Worm (Caenorhabditis elegans): ENCODE data around the gene C03B1.3.
A peak's percentile ranks its signal among the peaks of the same experiment; 100 is the strongest.

C03B1.3 gene

ce11 chrX:6321380-6321779, 44.4 kb upstream of the C03B1.3 start:
- no peak for TF ChIP-seq efl-1 (GFP tag; optimal IDR thresholded peaks at IDR 0.05)
- no peak for TF ChIP-seq nhr-27 (tag; optimal IDR thresholded peaks at IDR 0.05)
- TF ChIP-seq F22D6.2 (tag; optimal IDR thresholded peaks at IDR 0.05), result no peak
- TF ChIP-seq lin-40 (tag; optimal IDR thresholded peaks at IDR 0.05), result no peak
- no peak for TF ChIP-seq Y79H2A.3 (GFP tag; conservative IDR thresholded peaks at IDR 0.05)
- no peak for TF ChIP-seq T07F8.4 (tag; optimal IDR thresholded peaks at IDR 0.05)
- TF ChIP-seq xnd-1 (tag; optimal IDR thresholded peaks at IDR 0.05), result no peak
- no peak for TF ChIP-seq madf-3 (GFP tag; IDR thresholded peaks at IDR 0.05)
- no peak for TF ChIP-seq F49E8.2 (tag; optimal IDR thresholded peaks at IDR 0.05; ENCODE audit: insufficient read depth)
- no peak for TF ChIP-seq lag-1 (GFP tag; IDR thresholded peaks at IDR 0.05)
- no peak for TF ChIP-seq akir-1 (GFP tag; optimal IDR thresholded peaks at IDR 0.05)
- no peak for TF ChIP-seq attf-6 (GFP tag; IDR thresholded peaks at IDR 0.05)
- TF ChIP-seq ztf-28 (GFP tag; IDR thresholded peaks at IDR 0.05), result no peak
- no peak for TF ChIP-seq cebp-1 (GFP tag; IDR thresholded peaks at IDR 0.05)
- no peak for TF ChIP-seq cebp-1 (tag; optimal IDR thresholded peaks at IDR 0.05)
- TF ChIP-seq bed-2 (GFP tag; IDR thresholded peaks at IDR 0.05), result no peak
- TF ChIP-seq F10E7.11 (tag; optimal IDR thresholded peaks at IDR 0.05), result no peak
- TF ChIP-seq B0019.2 (GFP tag; conservative IDR thresholded peaks at IDR 0.05), result no peak
- TF ChIP-seq repo-1 (tag; optimal IDR thresholded peaks at IDR 0.05), result no peak
- no peak for TF ChIP-seq tbx-9 (tag; optimal IDR thresholded peaks at IDR 0.05; ENCODE audit: borderline replicate concordance)
- no peak for TF ChIP-seq hrde-1 (tag; optimal IDR thresholded peaks at IDR 0.05; ENCODE audit: borderline replicate concordance)

ce11 chrX:6323129-6323528, 42.7 kb upstream of the C03B1.3 start, which contains the start of gene col-167:
TSS of gene col-167 (plus strand) at chrX:6323488.
- TF ChIP-seq lsl-1 (GFP tag; optimal IDR thresholded peaks at IDR 0.05) (no peak), nhr-80 (tag; optimal IDR thresholded peaks at IDR 0.05) (no peak), lin-26 (GFP tag; IDR thresholded peaks at IDR 0.05) (no peak), F57C9.4 (tag; optimal IDR thresholded peaks at IDR 0.05) (no peak), lin-35 (GFP tag; optimal IDR thresholded peaks at IDR 0.05) (no peak), rec-8 (tag; optimal IDR thresholded peaks at IDR 0.05) (no peak), rcor-1 (GFP tag; IDR thresholded peaks at IDR 0.05) (no peak), ceh-40 (GFP tag; IDR thresholded peaks at IDR 0.05) (no peak)

ce11 chrX:6324124-6324893, 41.5 kb upstream of the C03B1.3 start:
- peak; percentile 52 for TF ChIP-seq egrh-3 (GFP tag; IDR thresholded peaks at IDR 0.05)

- TF ChIP-seq ceh-91 (GFP tag; IDR thresholded peaks at IDR 0.05), result no peak
- TF ChIP-seq nfya-1 (tag; optimal IDR thresholded peaks at IDR 0.05; ENCODE audit: borderline replicate concordance, insufficient read depth), result no peak
- no peak for TF ChIP-seq mxl-1 (tag; optimal IDR thresholded peaks at IDR 0.05)
- TF ChIP-seq rec-8 (tag; optimal IDR thresholded peaks at IDR 0.05), result no peak
- no peak for TF ChIP-seq tbx-9 (tag; optimal IDR thresholded peaks at IDR 0.05; ENCODE audit: borderline replicate concordance)
- TF ChIP-seq let-526 (GFP tag; IDR thresholded peaks at IDR 0.05), result no peak
- TF ChIP-seq nfya-2 (GFP tag; IDR thresholded peaks at IDR 0.05), result no peak
- TF ChIP-seq B0336.3 (GFP tag; IDR thresholded peaks at IDR 0.05), result no peak
Measured at ce11 chrX:6326088-6326487, 39.7 kb upstream of the C03B1.3 start, which contains the start of gene col-168. TSS of gene col-168 (plus strand) at chrX:6326388.
